Worm (Caenorhabditis elegans) whole organism, L1 larva: Measurements from ENCODE around the gene srj-6.

Source experiments
- unc-130 ChIP-seq: fragments of 150-350 bp; optimal IDR thresholded peaks from 2 replicates; lab custom pipeline; 2017; ENCODE audit warnings: missing biosample characterization, missing genetic modification characterization, inconsistent platforms
- zip-4 ChIP-seq: fragments of 200-800 bp; sonication (Bioruptor generic); optimal IDR thresholded peaks from 2 replicates; lab custom pipeline; 2018; ENCODE audit warnings: mild to moderate bottlenecking, missing genetic modification characterization, moderate library complexity, missing compliant biosample characterization
- ztf-4 ChIP-seq: fragments of 150-350 bp; optimal IDR thresholded peaks from 2 replicates; lab custom pipeline; 2014; ENCODE audit warnings: missing biosample characterization, missing genetic modification characterization

DNA sequence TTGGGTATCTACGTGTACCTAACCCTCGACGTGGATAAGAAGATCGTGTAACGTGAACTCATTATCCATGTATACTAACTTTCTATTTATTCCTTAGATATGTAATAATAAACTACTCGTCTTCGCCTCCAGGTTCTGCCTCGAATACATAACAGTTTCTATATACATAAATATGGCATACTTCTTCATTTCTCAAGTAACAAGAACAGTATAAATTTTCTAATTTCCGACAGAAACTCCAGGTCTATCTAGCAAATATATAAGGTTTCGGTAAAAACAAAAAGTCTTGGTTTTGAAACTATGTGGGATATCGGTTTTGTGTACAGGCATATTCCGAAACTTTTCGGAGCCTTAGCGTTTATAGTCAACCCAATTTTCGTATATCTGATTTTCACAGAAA is 16.0 kb downstream of the srj-6 start, which contains the start of gene srj-37:
- TF ChIP-seq ztf-4 (tag; lab: Kevin White, UChicago): no peak
- TF ChIP-seq unc-130 (tag; lab: Kevin White, UChicago): no peak
- TF ChIP-seq zip-4 (GFP tag; lab: Kevin White, UChicago): no peak
